Fruit fly (Drosophila melanogaster) Kc167 (cell line): Measurements from ENCODE around the gene CG34049.

Experiments
- Myc ChIP-seq: fragments of >200 bp; optimal IDR thresholded peaks from 2 replicates; lab custom pipeline; 2017; ENCODE audit warnings: missing external identifiers
- insv ChIP-seq: fragments of >200 bp; optimal IDR thresholded peaks from 3 replicates; lab custom pipeline; 2018; ENCODE audit warnings: missing external identifiers
- psq ChIP-seq: fragments of >200 bp; optimal IDR thresholded peaks from 2 replicates; lab custom pipeline; 2017; ENCODE audit warnings: missing external identifiers
- ttk ChIP-seq: sonication (Bioruptor generic); optimal IDR thresholded peaks from 2 replicates; lab custom pipeline; 2017; ENCODE audit warnings: missing external identifiers

- TF ChIP-seq ttk (lab: Kevin White, UChicago), result no peak
- no peak for TF ChIP-seq insv (lab: Kevin White, UChicago)
- no peak for TF ChIP-seq Myc (lab: Kevin White, UChicago)
- no peak for TF ChIP-seq psq (lab: Kevin White, UChicago)
Measured at dm6 chr2L:2227316-2227715, 37.8 kb downstream of the CG34049 start.
